Fruit fly (Drosophila melanogaster) whole organism, embryonic: Measurements from ENCODE around the gene CG1572.

Source experiments
- ATbp ChIP-seq: fragments of 200-800 bp; sonication (Bioruptor generic); optimal IDR thresholded peaks from 2 replicates; lab custom pipeline; 2017; ENCODE audit warnings: missing biosample characterization, mild to moderate bottlenecking, missing genetic modification characterization, missing genetic modification reagents
- Asciz ChIP-seq: fragments of 200-800 bp; sonication (Bioruptor generic); optimal IDR thresholded peaks from 2 replicates; lab custom pipeline; 2017; ENCODE audit warnings: missing biosample characterization, mild to moderate bottlenecking, missing genetic modification characterization, missing genetic modification reagents
- Atf6 ChIP-seq: fragments of 200-800 bp; sonication (Bioruptor generic); IDR thresholded peaks from 2 replicates; pipeline ENCODE4 v1.3.6; 2022; ENCODE audit warnings: missing biosample characterization, missing genetic modification characterization
- BEAF-32 ChIP-seq: fragments of 200-800 bp; sonication (Bioruptor generic); optimal IDR thresholded peaks from 3 replicates; lab custom pipeline; 2017; ENCODE audit warnings: missing biosample characterization, missing genetic modification characterization, mild to moderate bottlenecking, moderate library complexity, missing genetic modification reagents
- C15 ChIP-seq: fragments of 200-800 bp; sonication (Bioruptor generic); IDR thresholded peaks from 3 replicates; pipeline ENCODE4 v1.3.6; 2022; ENCODE audit warnings: missing biosample characterization, missing genetic modification characterization
- CG10431 ChIP-seq: fragments of 200-800 bp; sonication (Bioruptor generic); optimal IDR thresholded peaks from 3 replicates; lab custom pipeline; 2018; ENCODE audit warnings: missing biosample characterization, mild to moderate bottlenecking, missing genetic modification characterization
- CG1233 ChIP-seq: fragments of 200-800 bp; sonication (Bioruptor generic); optimal IDR thresholded peaks from 4 replicates; lab custom pipeline; 2018; ENCODE audit warnings: missing biosample characterization, mild to moderate bottlenecking, missing genetic modification characterization
- CG12659 ChIP-seq: fragments of 200-800 bp; sonication (Bioruptor generic); optimal IDR thresholded peaks from 3 replicates; lab custom pipeline; 2017; ENCODE audit warnings: mild to moderate bottlenecking, missing biosample characterization, missing genetic modification reagents, missing genetic modification characterization
- CG14050 ChIP-seq: fragments of 200-800 bp; sonication (Bioruptor generic); IDR thresholded peaks from 3 replicates; pipeline ENCODE4 v1.3.6; 2022; ENCODE audit warnings: missing biosample characterization, missing genetic modification characterization
- CG14710 ChIP-seq: fragments of 200-800 bp; sonication (Bioruptor generic); optimal IDR thresholded peaks from 3 replicates; lab custom pipeline; 2019; ENCODE audit warnings: missing biosample characterization, mild to moderate bottlenecking, missing genetic modification characterization, moderate library complexity
- CG18262 ChIP-seq: fragments of 200-800 bp; optimal IDR thresholded peaks from 3 replicates; lab custom pipeline; 2019; ENCODE audit warnings: missing biosample characterization, mild to moderate bottlenecking, missing genetic modification characterization, moderate library complexity
- CG30020 ChIP-seq: fragments of 200-800 bp; optimal IDR thresholded peaks from 2 replicates; lab custom pipeline; 2019; ENCODE audit warnings: missing biosample characterization, mild to moderate bottlenecking, missing genetic modification characterization, moderate library complexity
- CG34224 ChIP-seq: fragments of 200-800 bp; sonication (Bioruptor generic); IDR thresholded peaks from 3 replicates; pipeline ENCODE4 v1.3.6; 2022; ENCODE audit warnings: missing biosample characterization, missing genetic modification characterization; ENCODE audit not compliant: partially characterized antibody
- CG42726 ChIP-seq: fragments of 200-800 bp; sonication (Bioruptor generic); IDR thresholded peaks from 2 replicates; pipeline ENCODE4 v1.3.6; 2022; ENCODE audit warnings: missing biosample characterization, missing genetic modification characterization; ENCODE audit not compliant: partially characterized antibody
- CG6689 ChIP-seq: fragments of 200-800 bp; sonication (Bioruptor generic); IDR thresholded peaks from 2 replicates; pipeline ENCODE4 v1.3.6; 2022; ENCODE audit warnings: missing biosample characterization, missing genetic modification characterization
- CG6765 ChIP-seq: fragments of 200-800 bp; sonication (Bioruptor generic); optimal IDR thresholded peaks from 3 replicates; lab custom pipeline; 2017; ENCODE audit warnings: missing biosample characterization, mild to moderate bottlenecking, missing genetic modification characterization
- CG7271 ChIP-seq: fragments of 200-800 bp; sonication (Bioruptor generic); optimal IDR thresholded peaks from 2 replicates; lab custom pipeline; 2018; ENCODE audit warnings: missing biosample characterization, mild to moderate bottlenecking, missing genetic modification characterization, moderate library complexity
- CG7745 ChIP-seq: fragments of 200-800 bp; sonication (Bioruptor generic); optimal IDR thresholded peaks from 2 replicates; lab custom pipeline; 2018; ENCODE audit warnings: missing biosample characterization, mild to moderate bottlenecking, missing genetic modification characterization, moderate library complexity
- CG7928 ChIP-seq: fragments of 200-800 bp; sonication (Bioruptor generic); optimal IDR thresholded peaks from 2 replicates; lab custom pipeline; 2017; ENCODE audit warnings: missing biosample characterization, mild to moderate bottlenecking, missing genetic modification characterization
- CG7963 ChIP-seq: fragments of 200-800 bp; sonication (Bioruptor generic); IDR thresholded peaks from 3 replicates; pipeline ENCODE4 v1.3.6; 2022; ENCODE audit warnings: missing biosample characterization, missing genetic modification characterization; ENCODE audit not compliant: partially characterized antibody
- CG8089 ChIP-seq: fragments of 200-800 bp; sonication (Bioruptor generic); optimal IDR thresholded peaks from 3 replicates; lab custom pipeline; 2016; ENCODE audit warnings: missing biosample characterization, missing genetic modification characterization
- CG8290 ChIP-seq, 3 experiments: fragments of 200-800 bp; sonication (Bioruptor generic); optimal IDR thresholded peaks; 2 replicates each; lab custom pipeline; 2016 to 2019; ENCODE audit warnings: missing biosample characterization in 3 of 3, missing genetic modification characterization in 3 of 3, mild to moderate bottlenecking in 2 of 3, moderate library complexity in 1 of 3
- CrebB ChIP-seq: fragments of 200-800 bp; sonication (Bioruptor generic); optimal IDR thresholded peaks from 3 replicates; lab custom pipeline; 2018; ENCODE audit warnings: missing biosample characterization, mild to moderate bottlenecking, missing genetic modification characterization
- Dref ChIP-seq: fragments of 200-800 bp; sonication (Bioruptor generic); IDR thresholded peaks from 2 replicates; pipeline ENCODE4 v1.3.6; 2022; ENCODE audit warnings: missing biosample characterization, missing genetic modification characterization
- Hr3 ChIP-seq: fragments of 200-800 bp; sonication (Bioruptor generic); optimal IDR thresholded peaks from 3 replicates; lab custom pipeline; 2016; ENCODE audit warnings: missing biosample characterization, missing genetic modification characterization
- Hr39 ChIP-seq: fragments of >200 bp; optimal IDR thresholded peaks from 2 replicates; lab custom pipeline; 2017
- Lhr ChIP-seq: fragments of 200-800 bp; sonication (Bioruptor generic); optimal IDR thresholded peaks from 3 replicates; lab custom pipeline; 2017; ENCODE audit warnings: mild to moderate bottlenecking, missing biosample characterization, missing genetic modification reagents, missing genetic modification characterization
- MTF-1 ChIP-seq: fragments of 200-800 bp; sonication (Bioruptor generic); optimal IDR thresholded peaks from 2 replicates; lab custom pipeline; 2018; ENCODE audit warnings: missing biosample characterization, mild to moderate bottlenecking, missing genetic modification characterization, borderline replicate concordance
- Meics ChIP-seq: fragments of 200-800 bp; sonication (Bioruptor generic); optimal IDR thresholded peaks from 2 replicates; lab custom pipeline; 2017; ENCODE audit warnings: missing biosample characterization, mild to moderate bottlenecking, missing genetic modification characterization
- Nf-YB ChIP-seq: fragments of 200-800 bp; sonication (Bioruptor generic); optimal IDR thresholded peaks from 3 replicates; lab custom pipeline; 2019; ENCODE audit warnings: missing biosample characterization, mild to moderate bottlenecking, missing genetic modification characterization, moderate library complexity
- Oli ChIP-seq: fragments of 200-800 bp; sonication (Bioruptor generic); optimal IDR thresholded peaks from 2 replicates; lab custom pipeline; 2018; ENCODE audit warnings: missing biosample characterization, mild to moderate bottlenecking, missing genetic modification characterization, moderate library complexity
- Six4 ChIP-seq: fragments of 200-800 bp; sonication (Bioruptor generic); optimal IDR thresholded peaks from 2 replicates; lab custom pipeline; 2016; ENCODE audit warnings: missing biosample characterization, missing genetic modification characterization
- Sox102F ChIP-seq: fragments of 200-800 bp; sonication (Bioruptor generic); optimal IDR thresholded peaks from 2 replicates; lab custom pipeline; 2018; ENCODE audit warnings: missing biosample characterization, mild to moderate bottlenecking, missing genetic modification characterization, moderate library complexity
- ara ChIP-seq: fragments of 200-800 bp; sonication (Bioruptor generic); IDR thresholded peaks from 2 replicates; pipeline ENCODE4 v1.3.6; 2022; ENCODE audit warnings: missing biosample characterization, missing genetic modification characterization
- ash1 ChIP-seq: fragments of 200-800 bp; sonication (Bioruptor generic); optimal IDR thresholded peaks from 2 replicates; lab custom pipeline; 2018; ENCODE audit warnings: missing biosample characterization, mild to moderate bottlenecking, missing genetic modification characterization
- chn ChIP-seq: fragments of 200-800 bp; sonication (Bioruptor generic); optimal IDR thresholded peaks from 2 replicates; lab custom pipeline; 2016; ENCODE audit warnings: missing biosample characterization, missing genetic modification characterization
- crc ChIP-seq: fragments of 200-800 bp; sonication (Bioruptor generic); optimal IDR thresholded peaks from 2 replicates; lab custom pipeline; 2016; ENCODE audit warnings: missing biosample characterization, missing genetic modification characterization
- dm ChIP-seq: fragments of 200-800 bp; sonication (Bioruptor generic); optimal IDR thresholded peaks from 3 replicates; lab custom pipeline; 2016; ENCODE audit warnings: missing biosample characterization, missing genetic modification characterization
- eve ChIP-seq, 2 experiments: fragments of >200 bp; optimal IDR thresholded peaks; 2 replicates each; lab custom pipeline; 2017; ENCODE audit warnings: missing biosample characterization in 2 of 2, missing genetic modification characterization in 2 of 2
- fru ChIP-seq: fragments of >200 bp; optimal IDR thresholded peaks from 2 replicates; lab custom pipeline; 2017
- hkb ChIP-seq, 2 experiments: fragments of 200-800 bp in 1 of 2; fragments of >200 bp in 1 of 2; sonication (Bioruptor generic) in 1 of 2; IDR thresholded peaks in 1 of 2; optimal IDR thresholded peaks in 1 of 2; 2 replicates each; pipeline versions ENCODE4 v1.3.6 to Lab custom; 2017 to 2022; ENCODE audit warnings: missing biosample characterization in 1 of 2, missing genetic modification characterization in 1 of 2
- ind ChIP-seq: fragments of 200-800 bp; sonication (Bioruptor generic); optimal IDR thresholded peaks from 3 replicates; lab custom pipeline; 2016; ENCODE audit warnings: missing biosample characterization, missing genetic modification characterization
- ken ChIP-seq: fragments of 200-800 bp; sonication (Bioruptor generic); IDR thresholded peaks from 3 replicates; pipeline ENCODE4 v1.3.6; 2022; ENCODE audit warnings: missing biosample characterization, missing genetic modification characterization
- lab ChIP-seq: fragments of 200-800 bp; sonication (Bioruptor generic); optimal IDR thresholded peaks from 3 replicates; lab custom pipeline; 2017; ENCODE audit warnings: missing biosample characterization, missing genetic modification characterization, mild to moderate bottlenecking, moderate library complexity, missing genetic modification reagents
- lbe ChIP-seq: fragments of 200-800 bp; sonication (Bioruptor generic); optimal IDR thresholded peaks from 2 replicates; lab custom pipeline; 2016; ENCODE audit warnings: missing biosample characterization, mild to moderate bottlenecking, missing genetic modification characterization
- lov ChIP-seq, 2 experiments: fragments of 200-800 bp in 1 of 2; fragments of >200 bp in 1 of 2; sonication (Bioruptor generic) in 1 of 2; IDR thresholded peaks in 1 of 2; optimal IDR thresholded peaks in 1 of 2; 2 replicates in 1 of 2; 3 replicates in 1 of 2; pipeline versions ENCODE4 v1.3.6 to Lab custom; 2017 to 2022; ENCODE audit warnings: missing biosample characterization in 1 of 2, missing genetic modification characterization in 1 of 2
- nerfin-1 ChIP-seq: fragments of 200-800 bp; sonication (Bioruptor generic); optimal IDR thresholded peaks from 3 replicates; lab custom pipeline; 2019; ENCODE audit warnings: missing biosample characterization, mild to moderate bottlenecking, missing genetic modification characterization, moderate library complexity
- org-1 ChIP-seq: fragments of 200-800 bp; sonication (Bioruptor generic); optimal IDR thresholded peaks from 2 replicates; lab custom pipeline; 2017; ENCODE audit warnings: missing biosample characterization, missing genetic modification characterization
- shn ChIP-seq: fragments of 200-800 bp; sonication (Bioruptor generic); optimal IDR thresholded peaks from 3 replicates; lab custom pipeline; 2016; ENCODE audit warnings: missing biosample characterization, missing genetic modification characterization
- zf30C ChIP-seq: fragments of 200-800 bp; sonication (Bioruptor generic); optimal IDR thresholded peaks from 3 replicates; lab custom pipeline; 2018; ENCODE audit warnings: missing biosample characterization, mild to moderate bottlenecking, missing genetic modification characterization

Gene CG1572

DNA sequence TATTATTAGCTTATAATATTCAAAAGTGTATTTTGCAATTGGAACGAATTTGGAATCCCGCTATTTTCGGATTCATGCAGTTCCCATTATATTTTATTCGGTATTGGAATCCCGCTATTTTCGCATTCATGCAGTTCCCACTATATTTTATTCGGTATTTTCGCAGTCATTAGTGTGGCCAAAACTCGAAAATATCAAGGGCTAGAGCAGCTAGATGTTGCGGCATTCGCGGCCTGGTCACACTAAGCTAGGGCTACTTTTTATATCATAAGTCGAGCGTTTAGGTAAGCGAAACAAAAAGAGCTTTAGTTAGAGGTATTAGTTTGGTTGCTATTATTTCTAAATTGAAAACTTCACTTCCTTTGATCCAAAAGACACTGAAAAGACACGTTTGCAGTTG, 20.4 kb upstream of the CG1572 start (continued):
- no peak for TF ChIP-seq fru (lab: Kevin White, UChicago)
- no peak for TF ChIP-seq ind (GFP tag; lab: Kevin White, UChicago)
- no peak for TF ChIP-seq dm (GFP tag; lab: Kevin White, UChicago)
- TF ChIP-seq ken (GFP tag; lab: Robert Waterston, UW), result no peak
- TF ChIP-seq Nf-YB, result no peak
- no peak for TF ChIP-seq Meics (GFP tag; lab: Kevin White, UChicago)
- TF ChIP-seq Oli, result no peak
- TF ChIP-seq BEAF-32 (GFP tag; lab: Kevin White, UChicago), result peak; percentile 44
- no peak for TF ChIP-seq ATbp (GFP tag; lab: Kevin White, UChicago)
- TF ChIP-seq org-1 (GFP tag; lab: Kevin White, UChicago), result no peak
- TF ChIP-seq Hr39 (lab: Kevin White, UChicago), result no peak
- TF ChIP-seq Dref (GFP tag; lab: Robert Waterston, UW), result no peak
- TF ChIP-seq zf30C (GFP tag; lab: Kevin White, UChicago), result no peak
- TF ChIP-seq Atf6 (GFP tag; lab: Robert Waterston, UW), result no peak
- peak; percentile 2 for TF ChIP-seq CG10431 (GFP tag; lab: Kevin White, UChicago)
- no peak for TF ChIP-seq ara
- no peak for TF ChIP-seq shn (GFP tag; lab: Kevin White, UChicago)
- TF ChIP-seq hkb (optimal IDR thresholded peaks at IDR 0.05; lab: Kevin White, UChicago), result no peak
- no peak for TF ChIP-seq hkb (GFP tag; IDR thresholded peaks at IDR 0.05; lab: Robert Waterston, UW)
- no peak for TF ChIP-seq CG30020 (tag; lab: Kevin White, UChicago)
- peak; percentile 63 for TF ChIP-seq CG34224 (GFP tag; lab: Robert Waterston, UW)
- TF ChIP-seq Sox102F, result no peak
- no peak for TF ChIP-seq lbe (GFP tag; lab: Kevin White, UChicago)
- TF ChIP-seq CG18262 (tag; lab: Kevin White, UChicago), result no peak
- TF ChIP-seq CG14050 (GFP tag; lab: Robert Waterston, UW), result no peak
- no peak for TF ChIP-seq Six4 (GFP tag; lab: Kevin White, UChicago)
- no peak for TF ChIP-seq MTF-1 (GFP tag; lab: Kevin White, UChicago)
- TF ChIP-seq C15, result no peak
- TF ChIP-seq CG6689 (GFP tag; lab: Robert Waterston, UW), result no peak
- TF ChIP-seq CG6765 (GFP tag; lab: Kevin White, UChicago), result no peak
- TF ChIP-seq chn, result no peak
- no peak for TF ChIP-seq CG7963 (GFP tag; lab: Robert Waterston, UW)
- no peak for TF ChIP-seq crc (GFP tag; lab: Kevin White, UChicago)
- TF ChIP-seq CG7928 (GFP tag; lab: Kevin White, UChicago), result peak; percentile 78
- TF ChIP-seq lov (optimal IDR thresholded peaks at IDR 0.05; lab: Kevin White, UChicago), result no peak
- TF ChIP-seq lov (GFP tag; IDR thresholded peaks at IDR 0.05; lab: Robert Waterston, UW), result no peak
- TF ChIP-seq eve (GFP tag; optimal IDR thresholded peaks at IDR 0.05; lab: Kevin White, UChicago), result no peak
- TF ChIP-seq Hr3 (GFP tag; lab: Kevin White, UChicago), result no peak
- TF ChIP-seq CG14710 (tag; lab: Kevin White, UChicago), result peak; percentile 41
- TF ChIP-seq CG12659 (GFP tag; lab: Kevin White, UChicago), result peak; percentile 50
- TF ChIP-seq CG7745 (tag; lab: Kevin White, UChicago), result no peak
- TF ChIP-seq CG1233 (GFP tag; lab: Kevin White, UChicago), result no peak
- no peak for TF ChIP-seq Asciz (GFP tag; lab: Kevin White, UChicago)
- TF ChIP-seq lab (GFP tag; lab: Kevin White, UChicago), result no peak
- TF ChIP-seq ash1 (GFP tag; lab: Kevin White, UChicago), result no peak
- TF ChIP-seq nerfin-1 (tag; lab: Kevin White, UChicago), result peak; percentile 87
- TF ChIP-seq Lhr (GFP tag; lab: Kevin White, UChicago), result peak; percentile 95
- TF ChIP-seq CrebB (tag; lab: Kevin White, UChicago), result no peak
- no peak for TF ChIP-seq CG8089
- peak; percentile 96 for TF ChIP-seq CG8290 (GFP tag; optimal IDR thresholded peaks at IDR 0.05; lab: Kevin White, UChicago)
- TF ChIP-seq CG8290 (tag; optimal IDR thresholded peaks at IDR 0.05; lab: Kevin White, UChicago), result peak; percentile 86 to 91
- no peak for TF ChIP-seq CG42726 (GFP tag; lab: Robert Waterston, UW)
- TF ChIP-seq CG7271, result no peak
